Worm (Caenorhabditis elegans): ENCODE data around the gene F53F8.3.

ce11 chrV:20664930-20665329 lies 24.4 kb downstream of the F53F8.3 start:
- no peak for TF ChIP-seq him-1 (tag; optimal IDR thresholded peaks at IDR 0.05)
- TF ChIP-seq dao-5 (tag; optimal IDR thresholded peaks at IDR 0.05): no peak
- TF ChIP-seq W03F9.2 (tag; optimal IDR thresholded peaks at IDR 0.05): no peak

Measured in whole organism, L4/young adult.